Worm (Caenorhabditis elegans): ENCODE data around the gene T23F6.3.
A peak's percentile ranks its signal among the peaks of the same experiment; 100 is the strongest.

The T23F6.3 gene

ce11 chrIV:12711644-12712043, 12.9 kb downstream of the T23F6.3 start, which contains the start of gene C27D8.3:
C27D8.3 (minus strand) TSS chrIV:12711744.
- TF ChIP-seq med-1 (GFP tag; optimal IDR thresholded peaks at IDR 0.05; ENCODE audit: insufficient read depth) (no peak), ztf-23 (GFP tag; IDR thresholded peaks at IDR 0.05) (no peak), klf-2 (GFP tag; conservative IDR thresholded peaks at IDR 0.05) (no peak), flt-1 (GFP tag; IDR thresholded peaks at IDR 0.05) (no peak)

- TF ChIP-seq flt-1 (GFP tag; IDR thresholded peaks at IDR 0.05) (no peak), ztf-29 (GFP tag; IDR thresholded peaks at IDR 0.05) (no peak), klf-2 (GFP tag; conservative IDR thresholded peaks at IDR 0.05) (no peak), T22C8.4 (GFP tag; IDR thresholded peaks at IDR 0.05) (no peak), ztf-23 (GFP tag; IDR thresholded peaks at IDR 0.05) (no peak), med-1 (GFP tag; optimal IDR thresholded peaks at IDR 0.05; ENCODE audit: insufficient read depth) (no peak), cog-1 (tag; optimal IDR thresholded peaks at IDR 0.05) (no peak), tab-1 (GFP tag; IDR thresholded peaks at IDR 0.05) (no peak), ref-1 (GFP tag; conservative IDR thresholded peaks at IDR 0.05) (no peak)
Measured at ce11 chrIV:12710996-12711395, 13.6 kb downstream of the T23F6.3 start, which contains the start of gene C27D8.2. C27D8.2 (plus strand) TSS chrIV:12711217.

DNA sequence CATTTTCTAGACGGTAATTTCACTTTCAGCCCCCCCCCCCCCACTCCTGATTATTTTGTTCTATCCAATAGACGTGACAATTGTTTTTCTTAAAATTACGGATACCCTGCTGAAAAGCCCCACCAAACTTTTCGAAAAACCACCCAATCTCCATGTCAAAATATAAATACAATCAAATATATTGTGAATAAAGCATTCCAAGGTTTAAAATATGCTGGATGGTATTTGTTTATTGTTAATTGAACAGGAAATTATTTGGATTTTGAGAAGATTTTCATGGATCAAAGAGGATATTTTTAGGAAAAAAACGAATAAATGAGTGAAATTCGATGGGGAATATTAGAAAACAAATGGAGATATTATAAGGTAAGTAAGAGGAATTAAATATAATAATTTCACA, 20.7 kb downstream of the T23F6.3 start, which contains the start of gene C27D8.4:
Gene C27D8.4 (plus strand): TSS at position 301 of the 400 bp plus-strand sequence.
- TF ChIP-seq med-1 (GFP tag; optimal IDR thresholded peaks at IDR 0.05; ENCODE audit: insufficient read depth), result no peak
- no peak for TF ChIP-seq tab-1 (GFP tag; IDR thresholded peaks at IDR 0.05)
- no peak for TF ChIP-seq klf-2 (GFP tag; conservative IDR thresholded peaks at IDR 0.05)
- no peak for TF ChIP-seq ztf-29 (GFP tag; IDR thresholded peaks at IDR 0.05)
- no peak for TF ChIP-seq cog-1 (tag; optimal IDR thresholded peaks at IDR 0.05)

ce11 chrIV:12700944-12701343, 23.6 kb downstream of the T23F6.3 start:
- TF ChIP-seq klf-2 (GFP tag; conservative IDR thresholded peaks at IDR 0.05) (no peak), ztf-23 (GFP tag; IDR thresholded peaks at IDR 0.05) (no peak), flt-1 (GFP tag; IDR thresholded peaks at IDR 0.05) (no peak), cog-1 (tag; optimal IDR thresholded peaks at IDR 0.05) (no peak), tab-1 (GFP tag; IDR thresholded peaks at IDR 0.05) (no peak), ztf-29 (GFP tag; IDR thresholded peaks at IDR 0.05) (no peak), med-1 (GFP tag; optimal IDR thresholded peaks at IDR 0.05; ENCODE audit: insufficient read depth) (no peak), T22C8.4 (GFP tag; IDR thresholded peaks at IDR 0.05) (no peak), ref-1 (GFP tag; conservative IDR thresholded peaks at IDR 0.05) (no peak)

DNA sequence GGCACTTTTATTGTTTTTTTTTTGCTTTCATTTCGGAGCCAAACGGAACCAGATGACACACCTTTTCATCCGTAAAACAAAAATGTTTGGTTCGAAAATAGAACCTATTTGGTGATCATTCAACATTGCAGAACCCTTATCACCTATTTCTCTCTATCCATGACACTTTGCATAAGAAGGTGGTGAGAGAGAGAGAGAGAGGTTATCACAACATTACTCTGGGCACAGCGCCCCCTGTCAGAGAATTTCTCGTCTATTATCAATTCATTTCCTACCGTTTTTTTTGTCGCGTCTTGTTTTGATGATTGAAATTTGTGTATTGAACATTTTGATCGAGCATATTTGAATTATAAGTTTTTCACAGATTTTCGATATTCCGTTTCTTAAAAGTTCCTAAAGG, 24.4 kb downstream of the T23F6.3 start:
- TF ChIP-seq cog-1 (tag; optimal IDR thresholded peaks at IDR 0.05), result no peak
- no peak for TF ChIP-seq ztf-23 (GFP tag; IDR thresholded peaks at IDR 0.05)
- no peak for TF ChIP-seq ref-1 (GFP tag; conservative IDR thresholded peaks at IDR 0.05)
- no peak for TF ChIP-seq flt-1 (GFP tag; IDR thresholded peaks at IDR 0.05)
- no peak for TF ChIP-seq ztf-29 (GFP tag; IDR thresholded peaks at IDR 0.05)
- no peak for TF ChIP-seq T22C8.4 (GFP tag; IDR thresholded peaks at IDR 0.05)
- TF ChIP-seq tab-1 (GFP tag; IDR thresholded peaks at IDR 0.05), result no peak
- no peak for TF ChIP-seq med-1 (GFP tag; optimal IDR thresholded peaks at IDR 0.05; ENCODE audit: insufficient read depth)
- TF ChIP-seq klf-2 (GFP tag; conservative IDR thresholded peaks at IDR 0.05), result no peak

- TF ChIP-seq ztf-29 (GFP tag; IDR thresholded peaks at IDR 0.05), result no peak
- TF ChIP-seq T22C8.4 (GFP tag; IDR thresholded peaks at IDR 0.05), result no peak
- TF ChIP-seq flt-1 (GFP tag; IDR thresholded peaks at IDR 0.05), result no peak
- TF ChIP-seq ref-1 (GFP tag; conservative IDR thresholded peaks at IDR 0.05), result no peak
- no peak for TF ChIP-seq ztf-23 (GFP tag; IDR thresholded peaks at IDR 0.05)
- TF ChIP-seq klf-2 (GFP tag; conservative IDR thresholded peaks at IDR 0.05), result no peak
- no peak for TF ChIP-seq tab-1 (GFP tag; IDR thresholded peaks at IDR 0.05)
- no peak for TF ChIP-seq med-1 (GFP tag; optimal IDR thresholded peaks at IDR 0.05; ENCODE audit: insufficient read depth)
- TF ChIP-seq cog-1 (tag; optimal IDR thresholded peaks at IDR 0.05), result no peak
Measured at ce11 chrIV:12698880-12699279, 25.7 kb downstream of the T23F6.3 start.

DNA sequence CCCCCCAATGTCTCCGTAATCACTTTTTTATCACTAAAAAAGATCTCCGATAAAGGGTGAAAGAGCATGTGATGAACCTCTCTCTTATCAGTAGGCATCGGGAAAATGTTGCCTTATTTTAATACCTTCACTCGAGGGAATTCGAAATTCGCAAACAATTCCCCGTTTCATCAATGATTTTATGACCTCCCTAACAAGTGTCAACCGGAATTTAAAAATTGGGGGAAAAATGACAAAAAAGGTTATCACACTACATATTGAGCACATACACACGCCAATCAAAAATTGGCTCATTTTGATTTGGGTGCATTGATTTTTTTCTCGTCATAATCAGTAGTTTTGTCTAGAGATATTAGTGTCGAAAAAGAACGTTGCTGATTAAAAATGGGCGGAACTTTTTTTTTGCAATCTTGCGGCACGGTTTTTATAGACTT, 34.8 kb downstream of the T23F6.3 start:
- TF ChIP-seq ref-1 (GFP tag; conservative IDR thresholded peaks at IDR 0.05) (no peak), ztf-23 (GFP tag; IDR thresholded peaks at IDR 0.05) (no peak), tab-1 (GFP tag; IDR thresholded peaks at IDR 0.05) (no peak), flt-1 (GFP tag; IDR thresholded peaks at IDR 0.05) (no peak), T22C8.4 (GFP tag; IDR thresholded peaks at IDR 0.05) (no peak), ztf-29 (GFP tag; IDR thresholded peaks at IDR 0.05) (no peak), cog-1 (tag; optimal IDR thresholded peaks at IDR 0.05) (no peak)

ce11 chrIV:12689292-12689691, 35.3 kb downstream of the T23F6.3 start:
- TF ChIP-seq T22C8.4 (GFP tag; IDR thresholded peaks at IDR 0.05) (no peak), tab-1 (GFP tag; IDR thresholded peaks at IDR 0.05) (no peak), ref-1 (GFP tag; conservative IDR thresholded peaks at IDR 0.05) (no peak), klf-2 (GFP tag; conservative IDR thresholded peaks at IDR 0.05) (no peak), ztf-23 (GFP tag; IDR thresholded peaks at IDR 0.05) (no peak), cog-1 (tag; optimal IDR thresholded peaks at IDR 0.05) (no peak), ztf-29 (GFP tag; IDR thresholded peaks at IDR 0.05) (no peak)

ce11 chrIV:12688370-12688769, 36.2 kb downstream of the T23F6.3 start, which contains the start of gene T23B5.3:
T23B5.3 (plus strand) TSS chrIV:12688670.
- TF ChIP-seq med-1 (GFP tag; optimal IDR thresholded peaks at IDR 0.05; ENCODE audit: insufficient read depth) (no peak), ref-1 (GFP tag; conservative IDR thresholded peaks at IDR 0.05) (no peak), ztf-23 (GFP tag; IDR thresholded peaks at IDR 0.05) (no peak), cog-1 (tag; optimal IDR thresholded peaks at IDR 0.05) (no peak), ztf-29 (GFP tag; IDR thresholded peaks at IDR 0.05) (no peak), T22C8.4 (GFP tag; IDR thresholded peaks at IDR 0.05) (no peak), flt-1 (GFP tag; IDR thresholded peaks at IDR 0.05) (no peak), klf-2 (GFP tag; conservative IDR thresholded peaks at IDR 0.05) (no peak), tab-1 (GFP tag; IDR thresholded peaks at IDR 0.05) (no peak)

ce11 chrIV:12685827-12686226, 38.7 kb downstream of the T23F6.3 start:
- TF ChIP-seq med-1 (GFP tag; optimal IDR thresholded peaks at IDR 0.05; ENCODE audit: insufficient read depth), result no peak
- TF ChIP-seq ztf-29 (GFP tag; IDR thresholded peaks at IDR 0.05), result no peak
- TF ChIP-seq ztf-23 (GFP tag; IDR thresholded peaks at IDR 0.05), result no peak
- TF ChIP-seq tab-1 (GFP tag; IDR thresholded peaks at IDR 0.05), result no peak
- TF ChIP-seq cog-1 (tag; optimal IDR thresholded peaks at IDR 0.05), result peak; percentile 40
- no peak for TF ChIP-seq flt-1 (GFP tag; IDR thresholded peaks at IDR 0.05)
